Fruit fly (Drosophila melanogaster): ENCODE results near the gene CG6996.

The CG6996 gene

DNA sequence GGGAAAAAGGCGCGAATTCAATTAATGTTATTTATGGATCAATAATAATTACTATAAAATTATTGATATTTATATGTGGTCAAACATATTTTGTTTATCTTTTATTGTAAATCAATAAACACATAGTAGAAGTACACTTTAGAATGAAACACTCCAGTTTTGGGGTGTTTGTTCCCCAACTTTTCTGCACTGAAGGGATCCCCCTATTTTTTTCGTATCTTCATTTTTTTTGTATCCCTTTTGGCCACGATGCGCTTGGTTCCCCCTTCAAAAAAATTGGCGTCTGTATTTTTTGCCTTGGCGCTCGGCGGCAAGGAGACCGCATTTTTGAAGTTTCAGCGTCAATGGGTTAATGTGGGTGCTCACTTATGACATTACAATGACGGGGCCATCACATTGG lies 33.4 kb downstream of the CG6996 start, which contains the start of gene Clc:
TSS of gene Clc (plus strand) at position 301 of the 400 bp plus-strand sequence.
- no peak for TF ChIP-seq EcR (GFP tag; optimal IDR thresholded peaks at IDR 0.05)
- no peak for TF ChIP-seq CG8478 (optimal IDR thresholded peaks at IDR 0.05)
- TF ChIP-seq usp (GFP tag; optimal IDR thresholded peaks at IDR 0.05), result no peak
- no peak for TF ChIP-seq psq (optimal IDR thresholded peaks at IDR 0.05)
- no peak for TF ChIP-seq pan (optimal IDR thresholded peaks at IDR 0.05)
- no peak for TF ChIP-seq Dll (optimal IDR thresholded peaks at IDR 0.05)

DNA sequence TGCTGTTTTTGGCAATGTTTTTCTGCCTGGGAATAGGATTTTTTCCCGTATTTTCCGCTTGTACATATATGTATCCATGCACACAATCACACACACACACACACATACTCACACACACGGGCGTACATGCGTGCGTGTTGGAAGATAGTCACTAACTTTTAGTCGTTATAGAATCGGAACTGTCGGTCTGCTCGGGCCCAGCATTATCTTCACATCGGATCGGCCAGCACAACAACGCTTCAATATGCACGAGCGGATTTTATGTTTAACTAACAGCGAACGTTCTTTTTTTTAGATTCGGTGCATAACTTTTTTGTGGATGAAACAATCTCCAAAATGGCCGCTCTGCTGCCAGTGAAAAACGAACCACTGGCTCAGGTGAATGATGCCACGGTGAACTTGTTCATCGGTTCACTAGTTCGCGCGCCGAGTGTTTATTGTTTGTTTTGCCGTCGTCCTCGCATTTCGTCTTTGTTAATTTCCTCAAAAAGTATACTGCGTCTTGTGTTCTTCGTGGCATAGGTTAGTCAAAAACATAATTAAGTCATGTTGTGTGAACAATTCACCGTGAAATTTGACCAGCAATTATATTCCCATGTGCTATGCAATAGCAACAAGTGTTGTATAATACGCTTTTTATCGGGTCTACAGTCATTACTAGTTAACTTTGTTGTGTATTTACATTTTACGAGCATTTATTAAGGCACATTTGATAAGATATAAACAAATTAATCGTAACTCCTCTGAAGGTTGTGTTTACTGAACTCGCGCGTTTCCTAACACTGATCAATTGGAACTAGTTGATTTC lies 34.0 kb downstream of the CG6996 start, which contains the start of the genes CG6951 and CG17233:
TSS of gene CG6951 (plus strand) at position 105 of the 808 bp plus-strand sequence.
TSS of gene CG17233 (minus strand) at position 741 of the 808 bp plus-strand sequence.
- TF ChIP-seq usp (GFP tag; optimal IDR thresholded peaks at IDR 0.05) (no peak), EcR (GFP tag; optimal IDR thresholded peaks at IDR 0.05) (no peak), CG8478 (optimal IDR thresholded peaks at IDR 0.05) (no peak), psq (optimal IDR thresholded peaks at IDR 0.05) (no peak), Dll (optimal IDR thresholded peaks at IDR 0.05) (no peak), pan (optimal IDR thresholded peaks at IDR 0.05) (no peak)

DNA sequence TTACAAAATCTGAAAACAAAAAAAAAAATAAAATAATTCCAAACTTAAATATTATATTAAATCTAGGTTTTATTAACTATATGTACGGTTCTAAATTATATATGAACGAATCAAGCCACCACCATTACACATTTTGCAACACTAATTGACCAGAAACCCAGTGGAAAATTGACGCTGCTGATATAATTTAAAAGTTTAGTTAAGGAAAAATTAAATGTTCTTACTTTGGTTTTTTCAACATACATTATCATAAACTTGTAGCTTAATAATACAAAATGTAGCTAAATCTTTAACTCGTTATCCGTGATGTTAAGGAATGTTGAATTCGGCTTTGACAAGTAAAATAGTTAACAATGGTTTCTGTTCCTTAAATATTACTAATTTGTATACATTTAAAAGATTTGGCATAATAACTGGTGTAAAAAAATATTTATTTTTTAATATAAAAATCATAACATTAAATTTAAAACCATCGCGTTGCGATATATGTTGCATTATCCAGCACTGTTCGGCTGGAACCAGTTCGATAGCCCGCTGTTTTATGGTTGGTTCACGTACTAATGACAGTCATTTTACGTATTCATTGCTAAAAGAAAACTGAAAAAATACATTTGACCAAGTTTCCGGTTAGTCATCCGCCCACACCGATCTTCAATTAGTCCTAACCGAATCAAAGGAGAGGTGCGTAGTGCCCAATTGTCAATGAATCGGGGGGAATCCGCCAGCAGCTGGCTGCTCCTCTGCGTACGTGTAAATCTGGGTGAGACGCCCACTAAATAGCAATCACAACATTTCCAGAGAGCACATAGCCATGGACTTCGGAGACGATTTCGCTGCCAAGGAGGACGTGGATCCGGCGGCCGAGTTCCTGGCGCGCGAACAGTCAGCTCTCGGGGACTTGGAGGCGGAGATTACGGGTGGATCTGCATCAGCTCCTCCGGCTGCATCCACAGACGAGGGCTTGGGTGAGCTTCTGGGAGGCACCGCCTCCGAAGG lies 35.0 kb downstream of the CG6996 start:
- TF ChIP-seq psq (optimal IDR thresholded peaks at IDR 0.05), result no peak
- no peak for TF ChIP-seq CG8478 (optimal IDR thresholded peaks at IDR 0.05)
- no peak for TF ChIP-seq EcR (GFP tag; optimal IDR thresholded peaks at IDR 0.05)
- no peak for TF ChIP-seq Dll (optimal IDR thresholded peaks at IDR 0.05)
- no peak for TF ChIP-seq usp (GFP tag; optimal IDR thresholded peaks at IDR 0.05)
- TF ChIP-seq pan (optimal IDR thresholded peaks at IDR 0.05), result no peak

DNA sequence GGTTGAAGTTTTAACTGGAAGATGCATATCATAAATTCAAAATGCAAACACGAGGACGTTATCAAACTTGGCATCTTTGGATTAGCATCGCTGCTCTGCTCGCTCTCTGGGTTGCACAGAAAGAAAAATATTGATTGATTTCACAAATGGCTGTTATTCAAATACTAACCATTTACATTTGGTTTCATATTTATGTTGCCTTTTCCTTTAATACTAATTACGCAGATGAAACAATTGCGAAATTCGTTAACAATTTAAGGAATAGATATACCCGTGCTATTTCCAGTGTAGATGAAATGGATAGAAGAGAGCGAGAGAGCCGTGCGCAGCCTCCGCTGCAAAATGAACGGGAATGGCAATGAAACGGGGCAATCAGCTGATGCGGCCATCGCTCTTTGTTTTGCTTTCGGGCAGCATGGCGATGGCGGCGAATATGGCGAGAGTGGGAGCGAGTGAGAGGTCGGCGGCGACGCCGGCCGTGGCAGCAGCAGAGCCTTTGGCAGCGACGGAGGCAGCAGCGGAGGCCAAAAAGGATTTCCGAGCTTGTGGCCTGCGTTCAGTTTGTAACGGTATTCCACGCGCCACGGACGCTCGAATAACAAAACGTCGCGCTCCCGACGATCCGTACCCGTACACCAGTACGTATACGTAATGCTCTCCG lies 40.3 kb downstream of the CG6996 start, which contains the start of gene rdgC:
TSS of gene rdgC (plus strand) at position 568 of the 661 bp plus-strand sequence.
- TF ChIP-seq pan (optimal IDR thresholded peaks at IDR 0.05), result no peak
- no peak for TF ChIP-seq usp (GFP tag; optimal IDR thresholded peaks at IDR 0.05)
- no peak for TF ChIP-seq psq (optimal IDR thresholded peaks at IDR 0.05)
- no peak for TF ChIP-seq EcR (GFP tag; optimal IDR thresholded peaks at IDR 0.05)
- no peak for TF ChIP-seq Dll (optimal IDR thresholded peaks at IDR 0.05)
- no peak for TF ChIP-seq CG8478 (optimal IDR thresholded peaks at IDR 0.05)
